Fruit fly (Drosophila melanogaster): Measurements from ENCODE around the gene Ctu2.

dm6 chr2L:19497983-19498382 is 4.9 kb upstream of the Ctu2 start, which contains the start of gene Top3alpha:
- TF ChIP-seq CG8478 (optimal IDR thresholded peaks at IDR 0.05) = no peak
- no peak for TF ChIP-seq CTCF (optimal IDR thresholded peaks at IDR 0.05)
